Fruit fly (Drosophila melanogaster): ENCODE measurements around the gene ATPsyngamma.

Gene ATPsyngamma

dm6 chr3R:29748591-29749303, at the start of gene ATPsyngamma, which contains the start of gene yata:
Gene ATPsyngamma (minus strand): TSS chr3R:29749163.
Gene yata (plus strand): TSS chr3R:29749219.
- TF ChIP-seq Crg-1 (GFP tag; optimal IDR thresholded peaks at IDR 0.05) (no peak), Mnt (GFP tag; optimal IDR thresholded peaks at IDR 0.05) (peak; percentile 52), cnc (optimal IDR thresholded peaks at IDR 0.05) (no peak), bab1 (GFP tag; optimal IDR thresholded peaks at IDR 0.05) (peak; percentile 22), Hr96 (GFP tag; optimal IDR thresholded peaks at IDR 0.05) (no peak), ovo (GFP tag; optimal IDR thresholded peaks at IDR 0.05) (peak; percentile 57), CG7045 (GFP tag; optimal IDR thresholded peaks at IDR 0.05) (peak; percentile 28), Clk (GFP tag; optimal IDR thresholded peaks at IDR 0.05) (no peak), tj (GFP tag; optimal IDR thresholded peaks at IDR 0.05) (peak; percentile 91), cic (GFP tag; optimal IDR thresholded peaks at IDR 0.05) (no peak), pad (GFP tag; optimal IDR thresholded peaks at IDR 0.05) (peak; percentile 35), kay (GFP tag; ENCODE audit: borderline replicate concordance) (no peak), toe (GFP tag; optimal IDR thresholded peaks at IDR 0.05) (no peak), CG12768 (GFP tag; optimal IDR thresholded peaks at IDR 0.05) (no peak), CG14711 (tag; optimal IDR thresholded peaks at IDR 0.05) (peak; percentile 82), CG11617 (GFP tag; optimal IDR thresholded peaks at IDR 0.05) (peak; percentile 55), CG5204 (GFP tag; optimal IDR thresholded peaks at IDR 0.05) (no peak), CG1620 (GFP tag; optimal IDR thresholded peaks at IDR 0.05) (no peak), CG7101 (tag; optimal IDR thresholded peaks at IDR 0.05) (peak; percentile 64), CG33017 (tag; optimal IDR thresholded peaks at IDR 0.05) (no peak)

- TF ChIP-seq Mnt (GFP tag; optimal IDR thresholded peaks at IDR 0.05) (no peak), CG1620 (GFP tag; optimal IDR thresholded peaks at IDR 0.05) (no peak), CG11617 (GFP tag; optimal IDR thresholded peaks at IDR 0.05) (no peak), pad (GFP tag; optimal IDR thresholded peaks at IDR 0.05) (no peak), CG7101 (tag; optimal IDR thresholded peaks at IDR 0.05) (no peak), CG7045 (GFP tag; optimal IDR thresholded peaks at IDR 0.05) (no peak), Crg-1 (GFP tag; optimal IDR thresholded peaks at IDR 0.05) (no peak), tj (GFP tag; optimal IDR thresholded peaks at IDR 0.05) (peak; percentile 76), kay (GFP tag; ENCODE audit: borderline replicate concordance) (no peak), Hr96 (GFP tag; optimal IDR thresholded peaks at IDR 0.05) (no peak), CG14711 (tag; optimal IDR thresholded peaks at IDR 0.05) (no peak), cnc (optimal IDR thresholded peaks at IDR 0.05) (peak; percentile 64 to 95), bab1 (GFP tag; optimal IDR thresholded peaks at IDR 0.05) (no peak), ovo (GFP tag; optimal IDR thresholded peaks at IDR 0.05) (no peak), CG33017 (tag; optimal IDR thresholded peaks at IDR 0.05) (no peak), toe (GFP tag; optimal IDR thresholded peaks at IDR 0.05) (no peak), cic (GFP tag; optimal IDR thresholded peaks at IDR 0.05) (no peak), CG12768 (GFP tag; optimal IDR thresholded peaks at IDR 0.05) (peak; percentile 23), Clk (GFP tag; optimal IDR thresholded peaks at IDR 0.05) (no peak), CG5204 (GFP tag; optimal IDR thresholded peaks at IDR 0.05) (no peak)
Observed at dm6 chr3R:29797183-29797582, 48.2 kb upstream of the ATPsyngamma start.

- TF ChIP-seq bab1 (GFP tag; optimal IDR thresholded peaks at IDR 0.05) (peak; percentile 46), toe (GFP tag; optimal IDR thresholded peaks at IDR 0.05) (no peak), Crg-1 (GFP tag; optimal IDR thresholded peaks at IDR 0.05) (peak; percentile 3), tj (GFP tag; optimal IDR thresholded peaks at IDR 0.05) (peak; percentile 83), CG11617 (GFP tag; optimal IDR thresholded peaks at IDR 0.05) (no peak), CG7101 (tag; optimal IDR thresholded peaks at IDR 0.05) (peak; percentile 53)
Observed at dm6 chr3R:29794161-29794882, 45.4 kb upstream of the ATPsyngamma start, which contains the start of gene sro. Gene sro (plus strand): TSS chr3R:29794597.

dm6 chr3R:29790183-29790582, 41.2 kb upstream of the ATPsyngamma start:
- TF ChIP-seq cnc (optimal IDR thresholded peaks at IDR 0.05) = no peak
- TF ChIP-seq kay (GFP tag; ENCODE audit: borderline replicate concordance) = no peak
- TF ChIP-seq cic (GFP tag; optimal IDR thresholded peaks at IDR 0.05) = no peak
- TF ChIP-seq Mnt (GFP tag; optimal IDR thresholded peaks at IDR 0.05) = no peak
- no peak for TF ChIP-seq toe (GFP tag; optimal IDR thresholded peaks at IDR 0.05)
- TF ChIP-seq CG5204 (GFP tag; optimal IDR thresholded peaks at IDR 0.05) = no peak
- TF ChIP-seq CG33017 (tag; optimal IDR thresholded peaks at IDR 0.05) = no peak
- TF ChIP-seq Hr96 (GFP tag; optimal IDR thresholded peaks at IDR 0.05) = no peak
- no peak for TF ChIP-seq bab1 (GFP tag; optimal IDR thresholded peaks at IDR 0.05)
- no peak for TF ChIP-seq Crg-1 (GFP tag; optimal IDR thresholded peaks at IDR 0.05)
- TF ChIP-seq CG14711 (tag; optimal IDR thresholded peaks at IDR 0.05) = no peak

- TF ChIP-seq tj (GFP tag; optimal IDR thresholded peaks at IDR 0.05) (no peak), Hr96 (GFP tag; optimal IDR thresholded peaks at IDR 0.05) (no peak), CG7101 (tag; optimal IDR thresholded peaks at IDR 0.05) (no peak), CG11617 (GFP tag; optimal IDR thresholded peaks at IDR 0.05) (no peak), Mnt (GFP tag; optimal IDR thresholded peaks at IDR 0.05) (no peak), cnc (optimal IDR thresholded peaks at IDR 0.05) (no peak), CG33017 (tag; optimal IDR thresholded peaks at IDR 0.05) (no peak), cic (GFP tag; optimal IDR thresholded peaks at IDR 0.05) (no peak), CG1620 (GFP tag; optimal IDR thresholded peaks at IDR 0.05) (no peak), Crg-1 (GFP tag; optimal IDR thresholded peaks at IDR 0.05) (no peak), kay (GFP tag; ENCODE audit: borderline replicate concordance) (no peak), pad (GFP tag; optimal IDR thresholded peaks at IDR 0.05) (no peak), toe (GFP tag; optimal IDR thresholded peaks at IDR 0.05) (no peak), CG5204 (GFP tag; optimal IDR thresholded peaks at IDR 0.05) (no peak), bab1 (GFP tag; optimal IDR thresholded peaks at IDR 0.05) (no peak), ovo (GFP tag; optimal IDR thresholded peaks at IDR 0.05) (no peak), Clk (GFP tag; optimal IDR thresholded peaks at IDR 0.05) (no peak), CG7045 (GFP tag; optimal IDR thresholded peaks at IDR 0.05) (no peak), CG14711 (tag; optimal IDR thresholded peaks at IDR 0.05) (no peak), CG12768 (GFP tag; optimal IDR thresholded peaks at IDR 0.05) (no peak)
Observed at dm6 chr3R:29787891-29788549, 39.1 kb upstream of the ATPsyngamma start.

Measured in whole organism, adult.